Worm (Caenorhabditis elegans) whole organism, late embryonic: ENCODE results near the gene nep-24.
"Not testable (repeated sequence)": the region's sequence is repeated elsewhere in the genome, so short reads cannot be mapped to it uniquely, and the experiment has no call there.

ENCODE experiments used
- C08G9.2 ChIP-seq: sonication (generic microtip); optimal IDR thresholded peaks from 2 replicates; lab custom pipeline; 2016; ENCODE audit warnings: mild to moderate bottlenecking, missing genetic modification characterization, moderate library complexity, missing compliant biosample characterization
- C38D4.7 ChIP-seq: fragments of 200-800 bp; sonication (Bioruptor generic); optimal IDR thresholded peaks from 2 replicates; lab custom pipeline; 2018; ENCODE audit warnings: mild to moderate bottlenecking, missing genetic modification characterization, moderate library complexity, missing compliant biosample characterization
- F13H6.1 ChIP-seq: sonication (generic microtip); optimal IDR thresholded peaks from 2 replicates; lab custom pipeline; 2016; ENCODE audit warnings: missing genetic modification characterization, missing compliant biosample characterization
- T23F11.4 ChIP-seq: fragments of 200-800 bp; sonication (Bioruptor generic); optimal IDR thresholded peaks from 2 replicates; lab custom pipeline; 2018; ENCODE audit warnings: mild to moderate bottlenecking, missing genetic modification characterization, missing compliant biosample characterization
- ahr-1 ChIP-seq: sonication (generic microtip); optimal IDR thresholded peaks from 2 replicates; lab custom pipeline; 2016; ENCODE audit warnings: missing genetic modification characterization, missing compliant biosample characterization
- ceh-14 ChIP-seq: sonication (generic microtip); optimal IDR thresholded peaks from 2 replicates; lab custom pipeline; 2016; ENCODE audit warnings: missing genotype, missing genetic modification characterization, missing compliant biosample characterization
- ceh-2 ChIP-seq: sonication (generic microtip); optimal IDR thresholded peaks from 2 replicates; lab custom pipeline; 2016; ENCODE audit warnings: missing genotype, missing genetic modification characterization, missing compliant biosample characterization
- ceh-22 ChIP-seq: sonication (generic microtip); optimal IDR thresholded peaks from 2 replicates; lab custom pipeline; 2017; ENCODE audit warnings: missing biosample characterization, missing genetic modification characterization
- ceh-6 ChIP-seq: fragments of 200-800 bp; sonication (Bioruptor generic); optimal IDR thresholded peaks from 2 replicates; lab custom pipeline; 2018; ENCODE audit warnings: mild to moderate bottlenecking, missing genetic modification characterization, missing compliant biosample characterization
- ceh-9 ChIP-seq: sonication (generic microtip); optimal IDR thresholded peaks from 2 replicates; lab custom pipeline; 2016; ENCODE audit warnings: mild to moderate bottlenecking, missing genetic modification characterization, inconsistent platforms, missing compliant biosample characterization
- dmd-4 ChIP-seq: sonication (generic microtip); optimal IDR thresholded peaks from 2 replicates; lab custom pipeline; 2016; ENCODE audit warnings: borderline replicate concordance, missing genetic modification characterization, missing compliant biosample characterization
- dve-1 ChIP-seq: sonication (generic microtip); optimal IDR thresholded peaks from 2 replicates; lab custom pipeline; 2017; ENCODE audit warnings: antibody characterized with exemption, mild to moderate bottlenecking, missing genetic modification characterization, missing compliant biosample characterization
- elt-2 ChIP-seq: sonication (generic microtip); optimal IDR thresholded peaks from 2 replicates; lab custom pipeline; 2016; ENCODE audit warnings: missing genetic modification reagents, missing genetic modification characterization, missing compliant biosample characterization
- elt-4 ChIP-seq: sonication (generic microtip); optimal IDR thresholded peaks from 2 replicates; lab custom pipeline; 2016; ENCODE audit warnings: missing genetic modification characterization, missing compliant biosample characterization
- eyg-1 ChIP-seq: sonication (generic microtip); optimal IDR thresholded peaks from 2 replicates; lab custom pipeline; 2016; ENCODE audit warnings: missing genotype, missing genetic modification characterization, missing compliant biosample characterization
- fkh-10 ChIP-seq: fragments of 150-350 bp; optimal IDR thresholded peaks from 2 replicates; lab custom pipeline; 2014; ENCODE audit warnings: missing biosample characterization, missing genetic modification reagents, missing genetic modification characterization
- hlh-15 ChIP-seq: sonication (generic microtip); optimal IDR thresholded peaks from 2 replicates; lab custom pipeline; 2016; ENCODE audit warnings: missing genetic modification characterization, missing compliant biosample characterization
- hlh-30 ChIP-seq: sonication (generic microtip); optimal IDR thresholded peaks from 2 replicates; lab custom pipeline; 2017; ENCODE audit warnings: antibody characterized with exemption, missing genetic modification characterization, missing compliant biosample characterization; ENCODE audit not compliant: insufficient read depth
- hlh-6 ChIP-seq: sonication (generic microtip); optimal IDR thresholded peaks from 2 replicates; lab custom pipeline; 2016; ENCODE audit warnings: missing genotype, missing genetic modification characterization, missing compliant biosample characterization
- hlh-8 ChIP-seq: sonication (generic microtip); optimal IDR thresholded peaks from 2 replicates; lab custom pipeline; 2016; ENCODE audit warnings: missing genotype, missing genetic modification characterization, missing compliant biosample characterization
- madf-2 ChIP-seq: sonication (generic microtip); optimal IDR thresholded peaks from 2 replicates; lab custom pipeline; 2017; ENCODE audit warnings: missing genetic modification characterization, missing compliant biosample characterization
- nhr-11 ChIP-seq: fragments of 150-350 bp; optimal IDR thresholded peaks from 2 replicates; lab custom pipeline; 2014; ENCODE audit warnings: missing biosample characterization, missing genetic modification characterization
- nhr-232 ChIP-seq: sonication (generic microtip); optimal IDR thresholded peaks from 2 replicates; lab custom pipeline; 2016; ENCODE audit warnings: missing genetic modification characterization, missing compliant biosample characterization
- npax-4 ChIP-seq: sonication (generic microtip); optimal IDR thresholded peaks from 2 replicates; lab custom pipeline; 2016; ENCODE audit warnings: missing genetic modification characterization, missing compliant biosample characterization
- pag-3 ChIP-seq: sonication (generic microtip); optimal IDR thresholded peaks from 2 replicates; lab custom pipeline; 2016; ENCODE audit warnings: missing compliant biosample characterization, missing genetic modification characterization, borderline replicate concordance
- pha-2 ChIP-seq: sonication (generic microtip); optimal IDR thresholded peaks from 2 replicates; lab custom pipeline; 2017; ENCODE audit warnings: mild to moderate bottlenecking, missing genetic modification characterization, missing compliant biosample characterization
- pqm-1 ChIP-seq: sonication (generic microtip); optimal IDR thresholded peaks from 2 replicates; lab custom pipeline; 2016; ENCODE audit warnings: missing genetic modification characterization, missing compliant biosample characterization
- sox-2 ChIP-seq: fragments of 200-800 bp; sonication (Bioruptor generic); IDR thresholded peaks from 2 replicates; pipeline ENCODE4 v1.3.6; 2022; ENCODE audit warnings: missing genetic modification reagents, missing genetic modification characterization, missing compliant biosample characterization
- syd-9 ChIP-seq: sonication (generic microtip); optimal IDR thresholded peaks from 2 replicates; lab custom pipeline; 2016; ENCODE audit warnings: mild to moderate bottlenecking, missing genetic modification characterization, moderate library complexity, missing compliant biosample characterization
- tbx-2 ChIP-seq: sonication (generic microtip); optimal IDR thresholded peaks from 2 replicates; lab custom pipeline; 2016; ENCODE audit warnings: missing genetic modification characterization, missing compliant biosample characterization
- unc-3 ChIP-seq, 2 experiments: fragments of 200-800 bp in 1 of 2; sonication (Bioruptor generic) in 1 of 2; sonication (generic microtip) in 1 of 2; conservative IDR thresholded peaks in 1 of 2; optimal IDR thresholded peaks in 1 of 2; 2 replicates each; pipeline versions ENCODE4 v1.3.6 to Lab custom; 2016 to 2022; ENCODE audit warnings: missing compliant biosample characterization in 2 of 2, missing genetic modification characterization in 2 of 2, missing genetic modification reagents in 1 of 2
- ztf-16 ChIP-seq: sonication (generic microtip); optimal IDR thresholded peaks from 2 replicates; lab custom pipeline; 2017; ENCODE audit warnings: missing genetic modification characterization, missing compliant biosample characterization

nep-24 gene

DNA sequence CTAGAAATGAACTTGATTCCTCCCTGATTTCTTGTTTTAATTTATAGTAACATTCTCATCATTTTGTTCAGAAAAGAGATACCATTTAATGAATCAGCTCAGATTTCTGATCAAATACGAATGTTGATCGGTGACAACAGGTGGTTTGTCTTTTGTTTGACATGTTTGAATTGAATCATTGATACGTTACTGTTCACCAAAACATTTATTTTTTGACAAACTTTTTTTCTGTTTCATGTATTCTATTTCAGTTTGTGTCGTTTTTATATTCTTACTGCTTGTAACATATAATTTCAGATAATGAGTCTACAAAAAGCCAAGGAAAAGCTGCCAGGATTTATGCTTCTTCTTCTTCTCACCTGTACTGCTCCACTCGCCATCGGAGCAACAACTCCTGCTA is at the start of gene nep-24:
Gene nep-24, plus strand, starts transcription at position 301 of the 400 bp plus-strand sequence.
- TF ChIP-seq syd-9 (tag; lab: Kevin White, UChicago) (no peak), hlh-15 (tag; lab: Kevin White, UChicago) (no peak)
- TF ChIP-seq, all 69 proteins: peak for 0

DNA sequence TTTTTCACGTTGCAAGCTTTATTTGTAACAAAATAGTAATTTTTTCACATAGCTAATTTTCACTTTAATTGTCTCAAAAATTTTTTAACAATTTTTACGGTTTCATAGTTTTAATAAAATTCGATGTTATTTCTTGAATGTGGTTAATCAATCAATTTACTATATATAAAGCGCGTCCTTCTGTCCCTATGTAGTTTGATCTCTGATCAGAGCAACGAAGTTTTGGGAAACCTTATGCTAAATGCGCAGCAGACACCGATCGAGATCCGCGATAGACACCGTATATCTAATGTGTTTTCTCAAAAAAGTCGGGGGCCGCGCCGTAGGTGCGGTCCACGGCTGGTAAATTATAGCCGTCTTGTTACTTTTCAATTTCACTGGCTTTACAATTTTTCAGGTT is 35.6 kb upstream of the nep-24 start:
- no peak for TF ChIP-seq fkh-10

DNA sequence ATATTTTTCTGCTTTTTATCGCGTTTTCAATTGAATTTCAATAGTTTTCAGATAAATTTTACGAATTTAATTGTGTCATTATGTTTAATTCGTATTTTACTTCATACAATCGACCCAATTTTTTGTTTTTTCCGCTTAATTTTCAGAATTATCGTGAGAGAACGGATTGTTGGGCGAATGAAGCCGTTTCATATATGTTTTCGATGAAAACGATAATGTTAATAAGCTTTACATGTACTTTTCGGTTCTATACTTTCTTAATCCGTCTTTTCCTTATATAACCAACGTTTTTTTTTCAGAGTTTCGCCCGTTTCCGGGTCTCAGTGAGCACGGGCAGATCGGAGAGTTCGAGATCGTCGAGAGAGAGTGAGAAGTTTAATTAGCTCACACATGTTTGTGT is 28.9 kb upstream of the nep-24 start, which contains the start of gene T06A10.2:
Gene T06A10.2, plus strand, starts transcription at position 301 of the 400 bp plus-strand sequence.
- TF ChIP-seq elt-2; npax-4 (tag; lab: Kevin White, UChicago); sox-2: not testable (repeated sequence)

DNA sequence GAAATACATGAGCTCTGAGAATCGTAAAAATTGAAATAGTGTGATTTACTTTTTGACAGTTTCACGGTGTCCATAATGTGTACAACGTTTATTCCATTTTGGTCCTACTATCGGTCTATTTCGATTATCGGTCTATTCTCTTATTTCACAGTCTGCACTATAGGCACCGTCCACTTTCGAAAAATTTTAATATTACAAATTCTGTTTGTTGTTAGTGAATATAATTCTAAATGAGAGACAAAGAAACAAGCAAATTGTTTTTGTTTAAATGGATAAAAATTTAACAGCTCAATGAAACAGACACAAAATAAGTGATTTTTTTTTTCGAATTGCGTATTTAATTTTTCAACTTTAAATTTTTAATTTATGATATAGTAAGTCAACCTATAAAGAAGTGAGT is 26.0 kb upstream of the nep-24 start:
- no peak for TF ChIP-seq eyg-1 (tag; lab: Kevin White, UChicago)
- no peak for TF ChIP-seq C08G9.2 (tag; lab: Kevin White, UChicago)
- no peak for TF ChIP-seq T23F11.4 (GFP tag; lab: Kevin White, UChicago)
- no peak for TF ChIP-seq nhr-11 (tag; lab: Kevin White, UChicago)
- no peak for TF ChIP-seq ceh-9 (tag; lab: Kevin White, UChicago)
- no peak for TF ChIP-seq pag-3 (tag; lab: Kevin White, UChicago)
- TF ChIP-seq syd-9 (tag; lab: Kevin White, UChicago), result no peak
- no peak for TF ChIP-seq elt-4 (tag; lab: Kevin White, UChicago)
- no peak for TF ChIP-seq C38D4.7 (GFP tag; lab: Kevin White, UChicago)
- TF ChIP-seq ceh-6, result no peak
- TF ChIP-seq unc-3 (GFP tag; conservative IDR thresholded peaks at IDR 0.05; lab: Robert Waterston, UW), result no peak
- no peak for TF ChIP-seq unc-3 (tag; optimal IDR thresholded peaks at IDR 0.05; lab: Kevin White, UChicago)
- no peak for TF ChIP-seq pha-2 (tag; lab: Kevin White, UChicago)
- TF ChIP-seq dmd-4 (tag; lab: Kevin White, UChicago), result no peak
- TF ChIP-seq nhr-232 (tag; lab: Kevin White, UChicago), result no peak
- TF ChIP-seq hlh-8 (tag; lab: Kevin White, UChicago), result no peak
- TF ChIP-seq, all 69 proteins: peak for 0

DNA sequence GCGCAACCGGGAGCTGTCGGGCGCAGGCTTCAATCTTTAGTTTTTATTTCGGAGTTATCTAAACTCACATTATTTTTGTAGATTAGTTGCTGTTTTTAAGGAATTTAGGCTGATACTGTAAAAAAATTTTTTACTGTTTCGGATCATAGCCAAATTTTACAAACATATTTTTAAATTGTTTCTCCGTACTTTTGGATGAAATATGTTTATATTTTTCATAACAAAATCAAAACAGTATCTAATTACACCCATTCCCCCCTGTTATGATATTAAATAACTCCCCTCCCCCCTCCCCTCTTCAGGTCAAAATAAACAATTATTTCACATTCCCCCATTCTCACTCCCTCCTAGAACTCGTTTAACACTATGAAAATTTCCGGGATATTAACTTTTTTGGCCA is 8.4 kb upstream of the nep-24 start, which contains the start of gene Y116A8C.3:
Gene Y116A8C.3, plus strand, starts transcription at position 301 of the 400 bp plus-strand sequence.
- TF ChIP-seq ceh-22 (no peak), dve-1 (no peak), eyg-1 (tag; lab: Kevin White, UChicago) (no peak), unc-3 (GFP tag; conservative IDR thresholded peaks at IDR 0.05; lab: Robert Waterston, UW) (no peak), unc-3 (tag; optimal IDR thresholded peaks at IDR 0.05; lab: Kevin White, UChicago) (no peak), hlh-8 (tag; lab: Kevin White, UChicago) (no peak), dmd-4 (tag; lab: Kevin White, UChicago) (no peak), ceh-14 (tag; lab: Kevin White, UChicago) (no peak), elt-4 (tag; lab: Kevin White, UChicago) (no peak), pag-3 (tag; lab: Kevin White, UChicago) (no peak), ahr-1 (tag; lab: Kevin White, UChicago) (no peak), hlh-30 (tag; lab: Kevin White, UChicago) (no peak), pqm-1 (tag; lab: Kevin White, UChicago) (no peak), ceh-2 (tag; lab: Kevin White, UChicago) (no peak), madf-2 (tag; lab: Kevin White, UChicago) (no peak), tbx-2 (tag; lab: Kevin White, UChicago) (no peak), hlh-15 (tag; lab: Kevin White, UChicago) (no peak), F13H6.1 (tag; lab: Kevin White, UChicago) (no peak), ztf-16 (tag; lab: Kevin White, UChicago) (no peak), hlh-6 (tag; lab: Kevin White, UChicago) (no peak)
- TF ChIP-seq, all 69 proteins: peak for 0
